Worm (Caenorhabditis elegans) whole organism, L4 larva: ENCODE data around the gene cyp-33C7.
A peak's percentile ranks its signal among the peaks of the same experiment; 100 is the strongest.

Experiments
- F37D6.2 ChIP-seq: sonication (generic microtip); optimal IDR thresholded peaks from 2 replicates; lab custom pipeline; 2016; ENCODE audit warnings: mild to moderate bottlenecking, missing genetic modification characterization, missing compliant biosample characterization
- F49E8.2 ChIP-seq: sonication (generic microtip); optimal IDR thresholded peaks from 2 replicates; lab custom pipeline; 2016; ENCODE audit warnings: missing compliant biosample characterization, mild to moderate bottlenecking, missing genetic modification characterization, borderline replicate concordance
- ceh-82 ChIP-seq: sonication (generic microtip); optimal IDR thresholded peaks from 2 replicates; lab custom pipeline; 2017; ENCODE audit warnings: missing biosample characterization, missing genetic modification characterization
- daf-12 ChIP-seq: fragments of 150-350 bp; optimal IDR thresholded peaks from 2 replicates; lab custom pipeline; 2014; ENCODE audit warnings: missing biosample characterization, missing genetic modification reagents, missing genetic modification characterization
- dpl-1 ChIP-seq: fragments of 150-350 bp; optimal IDR thresholded peaks from 2 replicates; lab custom pipeline; 2014; ENCODE audit warnings: missing biosample characterization, missing genetic modification reagents, missing genetic modification characterization
- fkh-10 ChIP-seq: fragments of 150-350 bp; optimal IDR thresholded peaks from 2 replicates; lab custom pipeline; 2014; ENCODE audit warnings: missing biosample characterization, missing genetic modification reagents, missing genetic modification characterization
- jun-1 ChIP-seq: fragments of 150-350 bp; optimal IDR thresholded peaks from 2 replicates; lab custom pipeline; 2014; ENCODE audit warnings: missing biosample characterization, missing genetic modification reagents, missing genetic modification characterization
- lin-13 ChIP-seq: fragments of 150-350 bp; optimal IDR thresholded peaks from 2 replicates; lab custom pipeline; 2014; ENCODE audit warnings: missing biosample characterization, missing genetic modification reagents, missing genetic modification characterization
- lin-39 ChIP-seq: fragments of 150-350 bp; optimal IDR thresholded peaks from 2 replicates; lab custom pipeline; 2014; ENCODE audit warnings: missing biosample characterization, missing genetic modification reagents, missing genetic modification characterization
- nhr-11 ChIP-seq: fragments of 150-350 bp; optimal IDR thresholded peaks from 2 replicates; lab custom pipeline; 2014; ENCODE audit warnings: missing biosample characterization, missing genetic modification characterization
- nhr-237 ChIP-seq: sonication (generic microtip); optimal IDR thresholded peaks from 2 replicates; lab custom pipeline; 2017; ENCODE audit warnings: missing biosample characterization, missing genetic modification characterization
- spr-1 ChIP-seq: sonication (generic microtip); optimal IDR thresholded peaks from 2 replicates; lab custom pipeline; 2016; ENCODE audit warnings: mild to moderate bottlenecking, missing genetic modification characterization, missing compliant biosample characterization
- zag-1 ChIP-seq: fragments of 150-350 bp; optimal IDR thresholded peaks from 2 replicates; lab custom pipeline; 2014; ENCODE audit warnings: missing biosample characterization, missing genetic modification characterization
- zip-11 ChIP-seq: fragments of 200-800 bp; sonication (Bioruptor generic); IDR thresholded peaks from 2 replicates; pipeline ENCODE4 v1.3.6; 2022; ENCODE audit warnings: missing genetic modification characterization, missing compliant biosample characterization

- TF ChIP-seq nhr-11 (tag; lab: Kevin White, UChicago), result no peak
- TF ChIP-seq spr-1, result no peak
- no peak for TF ChIP-seq jun-1 (tag; lab: Kevin White, UChicago)
- no peak for TF ChIP-seq daf-12
- TF ChIP-seq fkh-10, result no peak
- no peak for TF ChIP-seq F49E8.2 (tag; lab: Kevin White, UChicago)
- no peak for TF ChIP-seq zag-1 (tag; lab: Kevin White, UChicago)
- no peak for TF ChIP-seq dpl-1 (GFP tag; lab: Kevin White, UChicago)
- no peak for TF ChIP-seq ceh-82 (tag; lab: Kevin White, UChicago)
- no peak for TF ChIP-seq zip-11 (GFP tag; lab: Robert Waterston, UW)
- no peak for TF ChIP-seq F37D6.2 (tag; lab: Kevin White, UChicago)
- TF ChIP-seq lin-39 (tag; lab: Kevin White, UChicago), result no peak
- no peak for TF ChIP-seq nhr-237
- TF ChIP-seq lin-13, result peak; percentile 26
Observed at ce11 chrV:2277260-2277659, 26.9 kb downstream of the cyp-33C7 start.
